Fruit fly (Drosophila melanogaster) whole organism, embryonic: ENCODE data around the gene Hs2st.

Experiments used
- CG10431 ChIP-seq: fragments of 200-800 bp; sonication (Bioruptor generic); optimal IDR thresholded peaks from 3 replicates; lab custom pipeline; 2018; ENCODE audit warnings: missing biosample characterization, mild to moderate bottlenecking, missing genetic modification characterization
- CG11093 ChIP-seq: fragments of 200-800 bp; sonication (Bioruptor generic); IDR thresholded peaks from 3 replicates; pipeline ENCODE4 v1.3.6; 2022; ENCODE audit warnings: missing biosample characterization, missing genetic modification characterization
- CG11560 ChIP-seq: fragments of 200-800 bp; sonication (Bioruptor generic); IDR thresholded peaks from 3 replicates; pipeline ENCODE4 v1.3.6; 2022; ENCODE audit warnings: missing biosample characterization, missing genetic modification characterization
- CG12104 ChIP-seq: fragments of 200-800 bp; sonication (Bioruptor generic); optimal IDR thresholded peaks from 3 replicates; lab custom pipeline; 2016; ENCODE audit warnings: missing biosample characterization, missing genetic modification characterization
- CG13287 ChIP-seq: fragments of 200-800 bp; sonication (Bioruptor generic); IDR thresholded peaks from 2 replicates; pipeline ENCODE4 v1.3.6; 2022; ENCODE audit warnings: missing biosample characterization, missing genetic modification characterization; ENCODE audit not compliant: partially characterized antibody
- CG13424 ChIP-seq: fragments of 200-800 bp; sonication (Bioruptor generic); optimal IDR thresholded peaks from 2 replicates; lab custom pipeline; 2019; ENCODE audit warnings: missing biosample characterization, mild to moderate bottlenecking, missing genetic modification characterization, moderate library complexity
- CG15011 ChIP-seq: fragments of 200-800 bp; sonication (Bioruptor generic); optimal IDR thresholded peaks from 3 replicates; lab custom pipeline; 2018; ENCODE audit warnings: missing biosample characterization, mild to moderate bottlenecking, missing genetic modification characterization
- CG15479 ChIP-seq: fragments of 200-800 bp; sonication (Bioruptor generic); optimal IDR thresholded peaks from 3 replicates; lab custom pipeline; 2019; ENCODE audit warnings: missing biosample characterization, mild to moderate bottlenecking, missing genetic modification characterization, moderate library complexity
- CG17359 ChIP-seq: fragments of 200-800 bp; sonication (Bioruptor generic); optimal IDR thresholded peaks from 3 replicates; lab custom pipeline; 2018; ENCODE audit warnings: missing biosample characterization, mild to moderate bottlenecking, missing genetic modification characterization, moderate library complexity
- CG1792 ChIP-seq: fragments of 200-800 bp; sonication (Bioruptor generic); optimal IDR thresholded peaks from 2 replicates; lab custom pipeline; 2016; ENCODE audit warnings: missing biosample characterization, missing genetic modification characterization
- CG18476 ChIP-seq: fragments of 200-800 bp; sonication (Bioruptor generic); optimal IDR thresholded peaks from 2 replicates; lab custom pipeline; 2016; ENCODE audit warnings: missing biosample characterization, mild to moderate bottlenecking, missing genetic modification characterization
- CG18619 ChIP-seq: fragments of 200-800 bp; sonication (Bioruptor generic); optimal IDR thresholded peaks from 3 replicates; lab custom pipeline; 2017; ENCODE audit warnings: missing biosample characterization, mild to moderate bottlenecking, missing genetic modification characterization
- CG31388 ChIP-seq: fragments of 200-800 bp; sonication (Bioruptor generic); optimal IDR thresholded peaks from 2 replicates; lab custom pipeline; 2016; ENCODE audit warnings: missing biosample characterization, missing genetic modification characterization
- CG32532 ChIP-seq: fragments of 200-800 bp; sonication (Bioruptor generic); IDR thresholded peaks from 2 replicates; pipeline ENCODE4 v1.3.6; 2022; ENCODE audit warnings: missing biosample characterization, missing genetic modification characterization
- CG3407 ChIP-seq: fragments of 200-800 bp; sonication (Bioruptor generic); optimal IDR thresholded peaks from 2 replicates; lab custom pipeline; 2018; ENCODE audit warnings: missing biosample characterization, mild to moderate bottlenecking, missing genetic modification characterization
- CG6683 ChIP-seq: fragments of 200-800 bp; sonication (Bioruptor generic); optimal IDR thresholded peaks from 2 replicates; lab custom pipeline; 2017; ENCODE audit warnings: missing biosample characterization, mild to moderate bottlenecking, missing genetic modification characterization, missing genetic modification reagents
- CG7271 ChIP-seq: fragments of 200-800 bp; sonication (Bioruptor generic); optimal IDR thresholded peaks from 2 replicates; lab custom pipeline; 2018; ENCODE audit warnings: missing biosample characterization, mild to moderate bottlenecking, missing genetic modification characterization, moderate library complexity
- CG7357 ChIP-seq: fragments of 200-800 bp; sonication (Bioruptor generic); IDR thresholded peaks from 3 replicates; pipeline ENCODE4 v1.3.6; 2022; ENCODE audit warnings: missing biosample characterization, missing genetic modification characterization
- CG7928 ChIP-seq: fragments of 200-800 bp; sonication (Bioruptor generic); optimal IDR thresholded peaks from 2 replicates; lab custom pipeline; 2017; ENCODE audit warnings: missing biosample characterization, mild to moderate bottlenecking, missing genetic modification characterization
- CG7987 ChIP-seq: fragments of 200-800 bp; sonication (Bioruptor generic); optimal IDR thresholded peaks from 2 replicates; lab custom pipeline; 2018; ENCODE audit warnings: missing biosample characterization, mild to moderate bottlenecking, missing genetic modification characterization, moderate library complexity
- CoRest ChIP-seq: fragments of 200-800 bp; sonication (Bioruptor generic); optimal IDR thresholded peaks from 3 replicates; lab custom pipeline; 2018; ENCODE audit warnings: missing biosample characterization, mild to moderate bottlenecking, missing genetic modification characterization, moderate library complexity
- D19B ChIP-seq: fragments of 200-800 bp; sonication (Bioruptor generic); optimal IDR thresholded peaks from 2 replicates; lab custom pipeline; 2017; ENCODE audit warnings: missing biosample characterization, mild to moderate bottlenecking, missing genetic modification characterization
- Dip3 ChIP-seq: fragments of 200-800 bp; sonication (Bioruptor generic); optimal IDR thresholded peaks from 3 replicates; lab custom pipeline; 2016; ENCODE audit warnings: missing biosample characterization, missing genetic modification characterization
- Dp ChIP-seq: fragments of 200-800 bp; sonication (Bioruptor generic); optimal IDR thresholded peaks from 2 replicates; lab custom pipeline; 2018; ENCODE audit warnings: missing biosample characterization, mild to moderate bottlenecking, missing genetic modification characterization, moderate library complexity
- E2f1 ChIP-seq: fragments of 200-800 bp; sonication (Bioruptor generic); IDR thresholded peaks from 2 replicates; pipeline ENCODE4 v1.3.6; 2022; ENCODE audit warnings: missing biosample characterization, missing genetic modification characterization
- Ets97D ChIP-seq: fragments of 200-800 bp; sonication (Bioruptor generic); optimal IDR thresholded peaks from 3 replicates; lab custom pipeline; 2016; ENCODE audit warnings: missing biosample characterization, missing genetic modification characterization
- HmgD ChIP-seq: fragments of 200-800 bp; sonication (Bioruptor generic); optimal IDR thresholded peaks from 3 replicates; lab custom pipeline; 2016; ENCODE audit warnings: missing biosample characterization, missing genetic modification characterization
- Mad ChIP-seq: fragments of 200-800 bp; sonication (Bioruptor generic); optimal IDR thresholded peaks from 2 replicates; lab custom pipeline; 2016; ENCODE audit warnings: missing biosample characterization, missing genetic modification characterization
- NC2α ChIP-seq: fragments of 200-800 bp; sonication (Bioruptor generic); optimal IDR thresholded peaks from 2 replicates; lab custom pipeline; 2016; ENCODE audit warnings: missing biosample characterization, missing genetic modification characterization
- Oaz ChIP-seq: fragments of 200-800 bp; sonication (Bioruptor generic); IDR thresholded peaks from 2 replicates; pipeline ENCODE4 v1.3.6; 2022; ENCODE audit warnings: missing biosample characterization, missing genetic modification characterization
- Trl ChIP-seq, 3 experiments: fragments of >200 bp in 2 of 3; fragments of 200-800 bp in 1 of 3; sonication (Bioruptor generic) in 1 of 3; optimal IDR thresholded peaks; 2 replicates in 1 of 3; 3 replicates in 2 of 3; lab custom pipeline; 2016 to 2017; ENCODE audit warnings: missing biosample characterization in 1 of 3, missing genetic modification characterization in 1 of 3
- amos ChIP-seq: fragments of 200-800 bp; sonication (Bioruptor generic); IDR thresholded peaks from 2 replicates; pipeline ENCODE4 v1.3.6; 2022; ENCODE audit warnings: missing biosample characterization, missing genetic modification characterization; ENCODE audit not compliant: partially characterized antibody
- aop ChIP-seq: fragments of 200-800 bp; sonication (Bioruptor generic); IDR thresholded peaks from 2 replicates; pipeline ENCODE4 v1.3.6; 2022; ENCODE audit warnings: missing biosample characterization, missing genetic modification characterization
- cas ChIP-seq: fragments of 200-800 bp; sonication (Bioruptor generic); IDR thresholded peaks from 2 replicates; pipeline ENCODE4 v1.3.6; 2022; ENCODE audit warnings: missing biosample characterization, missing genetic modification characterization
- cg ChIP-seq: fragments of 200-800 bp; sonication (Bioruptor generic); optimal IDR thresholded peaks from 3 replicates; lab custom pipeline; 2019; ENCODE audit warnings: missing biosample characterization, mild to moderate bottlenecking, missing genetic modification characterization, moderate library complexity
- croc ChIP-seq: fragments of 200-800 bp; sonication (Bioruptor generic); conservative IDR thresholded peaks from 3 replicates; pipeline ENCODE4 v1.3.6; 2022; ENCODE audit warnings: missing biosample characterization, missing genetic modification characterization
- dati ChIP-seq: fragments of 200-800 bp; sonication (Bioruptor generic); IDR thresholded peaks from 2 replicates; pipeline ENCODE4 v1.3.6; 2022; ENCODE audit warnings: missing biosample characterization, missing genetic modification characterization
- dpn ChIP-seq, 2 experiments: fragments of 200-800 bp; sonication (Bioruptor generic); optimal IDR thresholded peaks; 3 replicates each; lab custom pipeline; 2016; ENCODE audit warnings: missing biosample characterization in 2 of 2, missing genetic modification characterization in 2 of 2
- fd64A ChIP-seq: fragments of 200-800 bp; sonication (Bioruptor generic); optimal IDR thresholded peaks from 3 replicates; lab custom pipeline; 2018; ENCODE audit warnings: missing biosample characterization, mild to moderate bottlenecking, missing genetic modification characterization
- fu2 ChIP-seq: fragments of 200-800 bp; sonication (Bioruptor generic); optimal IDR thresholded peaks from 2 replicates; lab custom pipeline; 2016; ENCODE audit warnings: missing biosample characterization, missing genetic modification characterization
- ind ChIP-seq: fragments of 200-800 bp; sonication (Bioruptor generic); optimal IDR thresholded peaks from 3 replicates; lab custom pipeline; 2016; ENCODE audit warnings: missing biosample characterization, missing genetic modification characterization
- jing ChIP-seq: fragments of 200-800 bp; sonication (Bioruptor generic); optimal IDR thresholded peaks from 2 replicates; lab custom pipeline; 2018; ENCODE audit warnings: missing biosample characterization, mild to moderate bottlenecking, missing genetic modification characterization
- kah ChIP-seq: fragments of 200-800 bp; sonication (Bioruptor generic); optimal IDR thresholded peaks from 2 replicates; lab custom pipeline; 2018; ENCODE audit warnings: missing biosample characterization, mild to moderate bottlenecking, missing genetic modification characterization
- luna ChIP-seq: fragments of 200-800 bp; sonication (Bioruptor generic); optimal IDR thresholded peaks from 2 replicates; lab custom pipeline; 2016; ENCODE audit warnings: missing biosample characterization, missing genetic modification characterization
- org-1 ChIP-seq: fragments of 200-800 bp; sonication (Bioruptor generic); optimal IDR thresholded peaks from 2 replicates; lab custom pipeline; 2017; ENCODE audit warnings: missing biosample characterization, missing genetic modification characterization
- peb ChIP-seq: fragments of 200-800 bp; sonication (Bioruptor generic); IDR thresholded peaks from 2 replicates; pipeline ENCODE4 v1.3.6; 2022; ENCODE audit warnings: missing biosample characterization, missing genetic modification characterization
- stwl ChIP-seq: fragments of 200-800 bp; sonication (Bioruptor generic); optimal IDR thresholded peaks from 3 replicates; lab custom pipeline; 2018; ENCODE audit warnings: missing biosample characterization, mild to moderate bottlenecking, missing genetic modification characterization, moderate library complexity
- tgo ChIP-seq: fragments of 200-800 bp; sonication (Bioruptor generic); IDR thresholded peaks from 3 replicates; pipeline ENCODE4 v1.3.6; 2022; ENCODE audit warnings: missing biosample characterization, missing genetic modification characterization
- trh ChIP-seq: fragments of 200-800 bp; sonication (Bioruptor generic); optimal IDR thresholded peaks from 2 replicates; lab custom pipeline; 2016; ENCODE audit warnings: missing biosample characterization, missing genetic modification characterization
- usp ChIP-seq: fragments of >200 bp; optimal IDR thresholded peaks from 2 replicates; lab custom pipeline; 2017; ENCODE audit warnings: missing biosample characterization, missing genetic modification characterization

Hs2st gene

DNA sequence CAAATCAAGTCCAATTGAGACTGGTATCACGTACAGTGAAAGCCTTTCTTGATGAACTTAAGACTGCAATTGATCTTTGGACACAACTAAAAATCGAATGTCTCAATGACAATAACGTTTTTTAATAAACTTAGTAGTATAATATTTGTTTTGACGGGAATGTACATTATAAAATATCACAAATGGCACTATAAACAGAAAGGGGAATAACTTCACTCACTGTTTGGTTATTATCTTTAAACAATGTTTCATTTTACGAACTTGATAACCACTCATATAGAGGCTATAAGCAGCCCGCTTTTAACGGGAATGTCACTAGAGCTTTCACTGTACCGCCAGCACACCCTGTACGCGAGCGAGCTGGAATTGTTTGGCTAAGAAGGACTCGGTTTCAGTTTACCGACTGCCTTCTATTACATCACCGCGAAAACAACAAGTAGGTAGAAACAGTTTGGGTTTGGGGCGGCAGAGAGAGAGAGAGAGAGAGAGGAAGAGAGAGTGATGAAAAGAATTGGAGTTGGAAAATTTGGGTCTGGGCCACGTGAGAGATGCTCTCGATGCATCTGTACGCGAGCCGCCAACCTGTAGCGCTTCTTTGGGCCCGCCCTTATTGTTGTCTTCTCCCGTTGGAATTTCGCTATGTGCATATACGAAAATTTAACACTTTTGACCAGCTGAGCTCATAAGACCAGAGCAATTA is 46.8 kb downstream of the Hs2st start (continued):
- peak; percentile 37 for TF ChIP-seq CoRest (tag; lab: Kevin White, UChicago)
- TF ChIP-seq CG18619 (GFP tag; lab: Kevin White, UChicago) = no peak
- TF ChIP-seq CG15011 (GFP tag; lab: Kevin White, UChicago) = peak; percentile 4
- no peak for TF ChIP-seq CG13287 (GFP tag; lab: Robert Waterston, UW)
- TF ChIP-seq CG32532 = no peak
- TF ChIP-seq aop = no peak
- TF ChIP-seq CG1792 (GFP tag; lab: Kevin White, UChicago) = no peak
- TF ChIP-seq Oaz (GFP tag; lab: Robert Waterston, UW) = no peak
- no peak for TF ChIP-seq CG7928 (GFP tag; lab: Kevin White, UChicago)
- peak; percentile 16 for TF ChIP-seq fu2 (GFP tag; lab: Kevin White, UChicago)
- peak; percentile 78 to 81 for TF ChIP-seq Trl (optimal IDR thresholded peaks at IDR 0.05; lab: Kevin White, UChicago)
- TF ChIP-seq Trl (GFP tag; optimal IDR thresholded peaks at IDR 0.05; lab: Kevin White, UChicago) = no peak
- TF ChIP-seq cas (GFP tag; lab: Robert Waterston, UW) = no peak
- TF ChIP-seq Ets97D = no peak
- no peak for TF ChIP-seq luna (GFP tag; lab: Kevin White, UChicago)
- TF ChIP-seq tgo (GFP tag; lab: Robert Waterston, UW) = no peak
- TF ChIP-seq fd64A (GFP tag; lab: Kevin White, UChicago) = no peak
- TF ChIP-seq Dp (GFP tag; lab: Kevin White, UChicago) = no peak
- TF ChIP-seq CG15479 (GFP tag; lab: Kevin White, UChicago) = no peak
- TF ChIP-seq org-1 = no peak
- TF ChIP-seq dati (GFP tag; lab: Robert Waterston, UW) = no peak
- TF ChIP-seq HmgD (GFP tag; lab: Kevin White, UChicago) = no peak
- TF ChIP-seq croc (GFP tag; lab: Robert Waterston, UW) = no peak
- peak; percentile 5 to 33 for TF ChIP-seq dpn (GFP tag; optimal IDR thresholded peaks at IDR 0.05; lab: Kevin White, UChicago)
- no peak for TF ChIP-seq Mad (GFP tag; lab: Kevin White, UChicago)
- no peak for TF ChIP-seq CG6683 (GFP tag; lab: Kevin White, UChicago)
- TF ChIP-seq jing (GFP tag; lab: Kevin White, UChicago) = peak; percentile 6
- no peak for TF ChIP-seq CG11093
- TF ChIP-seq kah = peak; percentile 19
- TF ChIP-seq CG17359 (tag; lab: Kevin White, UChicago) = peak; percentile 29
- no peak for TF ChIP-seq cg (GFP tag; lab: Kevin White, UChicago)
- no peak for TF ChIP-seq Dip3 (GFP tag; lab: Kevin White, UChicago)
- TF ChIP-seq peb (GFP tag; lab: Robert Waterston, UW) = no peak
- no peak for TF ChIP-seq CG12104 (GFP tag; lab: Kevin White, UChicago)
- no peak for TF ChIP-seq CG10431 (GFP tag; lab: Kevin White, UChicago)
- no peak for TF ChIP-seq CG18476
- TF ChIP-seq CG7987 (GFP tag; lab: Kevin White, UChicago) = no peak
- peak; percentile 3 for TF ChIP-seq D19B (GFP tag; lab: Kevin White, UChicago)
- TF ChIP-seq CG13424 (tag; lab: Kevin White, UChicago) = peak; percentile 40
- no peak for TF ChIP-seq CG7271 (tag; lab: Kevin White, UChicago)
- TF ChIP-seq E2f1 (GFP tag; lab: Robert Waterston, UW) = no peak
- TF ChIP-seq CG31388 (GFP tag; lab: Kevin White, UChicago) = no peak
- no peak for TF ChIP-seq stwl
- no peak for TF ChIP-seq amos (GFP tag; lab: Robert Waterston, UW)
- no peak for TF ChIP-seq trh (GFP tag; lab: Kevin White, UChicago)
- no peak for TF ChIP-seq CG11560 (tag; lab: Robert Waterston, UW)
- TF ChIP-seq ind = peak; percentile 22
- TF ChIP-seq CG7357 (GFP tag; lab: Robert Waterston, UW) = no peak
- TF ChIP-seq usp = no peak
- no peak for TF ChIP-seq NC2α (GFP tag; lab: Kevin White, UChicago)
- TF ChIP-seq CG3407 (GFP tag; lab: Kevin White, UChicago) = no peak
